Fruit fly (Drosophila melanogaster) whole organism, prepupa: ENCODE results near the gene Nelf-A.

Experiments
- CG10631 ChIP-seq: fragments of 200-800 bp; sonication (Bioruptor generic); optimal IDR thresholded peaks from 2 replicates; lab custom pipeline; 2016; ENCODE audit warnings: missing biosample characterization, missing genetic modification characterization
- CG10669 ChIP-seq: fragments of 200-800 bp; sonication (Bioruptor generic); optimal IDR thresholded peaks from 3 replicates; lab custom pipeline; 2018; ENCODE audit warnings: missing biosample characterization, mild to moderate bottlenecking, missing genetic modification characterization, moderate library complexity
- CG11902 ChIP-seq: fragments of 200-800 bp; sonication (Bioruptor generic); optimal IDR thresholded peaks from 3 replicates; lab custom pipeline; 2016; ENCODE audit warnings: missing biosample characterization, missing genetic modification characterization
- CG15336 ChIP-seq: fragments of 200-800 bp; sonication (Bioruptor generic); IDR thresholded peaks from 2 replicates; pipeline ENCODE4 v1.3.6; 2022; ENCODE audit warnings: missing biosample characterization, missing genetic modification characterization
- CG1621 ChIP-seq: fragments of 200-800 bp; sonication (Bioruptor generic); optimal IDR thresholded peaks from 3 replicates; lab custom pipeline; 2018; ENCODE audit warnings: missing biosample characterization, mild to moderate bottlenecking, missing genetic modification characterization
- CG31627 ChIP-seq: fragments of 200-800 bp; sonication (Bioruptor generic); optimal IDR thresholded peaks from 3 replicates; lab custom pipeline; 2016; ENCODE audit warnings: missing biosample characterization, missing genetic modification characterization
- CG32006 ChIP-seq: fragments of 200-800 bp; sonication (Bioruptor generic); optimal IDR thresholded peaks from 3 replicates; lab custom pipeline; 2017; ENCODE audit warnings: missing biosample characterization, mild to moderate bottlenecking, missing genetic modification characterization
- CG34406 ChIP-seq: fragments of 200-800 bp; sonication (Bioruptor generic); optimal IDR thresholded peaks from 3 replicates; lab custom pipeline; 2016; ENCODE audit warnings: missing biosample characterization, missing genetic modification characterization
- CG4318 ChIP-seq: fragments of 200-800 bp; sonication (Bioruptor generic); optimal IDR thresholded peaks from 3 replicates; lab custom pipeline; 2017; ENCODE audit warnings: missing biosample characterization, mild to moderate bottlenecking, missing genetic modification characterization
- CG6163 ChIP-seq: fragments of 200-800 bp; sonication (Bioruptor generic); IDR thresholded peaks from 3 replicates; pipeline ENCODE4 v1.3.6; 2022; ENCODE audit warnings: missing biosample characterization, missing genetic modification characterization
- CG6276 ChIP-seq: fragments of 200-800 bp; sonication (Bioruptor generic); optimal IDR thresholded peaks from 2 replicates; lab custom pipeline; 2017; ENCODE audit warnings: missing biosample characterization, mild to moderate bottlenecking, missing genetic modification characterization
- CG6808 ChIP-seq: fragments of 200-800 bp; sonication (Bioruptor generic); optimal IDR thresholded peaks from 3 replicates; lab custom pipeline; 2017; ENCODE audit warnings: missing biosample characterization, missing genetic modification characterization, mild to moderate bottlenecking, moderate library complexity, missing genetic modification reagents
- CG6854 ChIP-seq: fragments of 200-800 bp; sonication (Bioruptor generic); optimal IDR thresholded peaks from 2 replicates; lab custom pipeline; 2017; ENCODE audit warnings: missing biosample characterization, mild to moderate bottlenecking, missing genetic modification characterization
- CG7368 ChIP-seq: fragments of 200-800 bp; sonication (Bioruptor generic); optimal IDR thresholded peaks from 3 replicates; lab custom pipeline; 2016; ENCODE audit warnings: missing biosample characterization, missing genetic modification characterization
- CG8119 ChIP-seq: fragments of 200-800 bp; sonication (Bioruptor generic); IDR thresholded peaks from 3 replicates; pipeline ENCODE4 v1.3.6; 2022; ENCODE audit warnings: missing biosample characterization, missing genetic modification characterization
- CG8319 ChIP-seq: fragments of 200-800 bp; sonication (Bioruptor generic); optimal IDR thresholded peaks from 3 replicates; lab custom pipeline; 2016; ENCODE audit warnings: missing biosample characterization, missing genetic modification characterization
- CG8632 ChIP-seq: fragments of 200-800 bp; sonication (Bioruptor generic); optimal IDR thresholded peaks from 3 replicates; lab custom pipeline; 2016; ENCODE audit warnings: missing biosample characterization, missing genetic modification characterization
- CG9139 ChIP-seq: fragments of 200-800 bp; sonication (Bioruptor generic); optimal IDR thresholded peaks from 3 replicates; lab custom pipeline; 2017; ENCODE audit warnings: missing biosample characterization, mild to moderate bottlenecking, missing genetic modification characterization
- Eip75B ChIP-seq: fragments of 200-800 bp; sonication (Bioruptor generic); optimal IDR thresholded peaks from 3 replicates; lab custom pipeline; 2016; ENCODE audit warnings: missing biosample characterization, missing genetic modification characterization
- Eip78C ChIP-seq: fragments of 200-800 bp; sonication (Bioruptor generic); peaks from one replicate; lab custom pipeline; 2016; ENCODE audit warnings: missing biosample characterization, missing genetic modification characterization
- Eip93F ChIP-seq: fragments of 200-800 bp; sonication (Bioruptor generic); optimal IDR thresholded peaks from 2 replicates; lab custom pipeline; 2016; ENCODE audit warnings: missing biosample characterization, mild to moderate bottlenecking, missing genetic modification characterization
- Ets21C ChIP-seq: fragments of 200-800 bp; sonication (Bioruptor generic); optimal IDR thresholded peaks from 3 replicates; lab custom pipeline; 2016; ENCODE audit warnings: missing biosample characterization, missing genetic modification characterization
- Ets96B ChIP-seq: fragments of 200-800 bp; optimal IDR thresholded peaks from 2 replicates; lab custom pipeline; 2019; ENCODE audit warnings: missing biosample characterization, mild to moderate bottlenecking, missing genetic modification characterization, moderate library complexity
- Gug ChIP-seq: fragments of 200-800 bp; sonication (Bioruptor generic); IDR thresholded peaks from 2 replicates; pipeline ENCODE4 v1.3.6; 2022; ENCODE audit warnings: missing biosample characterization, missing genetic modification characterization
- Hr38 ChIP-seq: sonication (Bioruptor generic); optimal IDR thresholded peaks from 2 replicates; lab custom pipeline; 2016; ENCODE audit warnings: missing biosample characterization, missing genetic modification characterization
- Hr39 ChIP-seq: fragments of 200-800 bp; sonication (Bioruptor generic); optimal IDR thresholded peaks from 2 replicates; lab custom pipeline; 2016; ENCODE audit warnings: missing biosample characterization, missing genetic modification characterization
- Lpt ChIP-seq: fragments of 200-800 bp; sonication (Bioruptor generic); optimal IDR thresholded peaks from 3 replicates; lab custom pipeline; 2016; ENCODE audit warnings: missing biosample characterization, missing genetic modification characterization
- Met ChIP-seq: fragments of 200-800 bp; sonication (Bioruptor generic); optimal IDR thresholded peaks from 3 replicates; lab custom pipeline; 2016; ENCODE audit warnings: missing biosample characterization, missing genetic modification characterization
- OdsH ChIP-seq: fragments of 200-800 bp; sonication (Bioruptor generic); optimal IDR thresholded peaks from 3 replicates; lab custom pipeline; 2016; ENCODE audit warnings: missing biosample characterization, missing genetic modification characterization
- Sox102F ChIP-seq: fragments of 200-800 bp; sonication (Bioruptor generic); optimal IDR thresholded peaks from 2 replicates; lab custom pipeline; 2016; ENCODE audit warnings: missing biosample characterization, mild to moderate bottlenecking, missing genetic modification characterization
- Sox14 ChIP-seq: fragments of 200-800 bp; sonication (Bioruptor generic); optimal IDR thresholded peaks from 3 replicates; lab custom pipeline; 2016; ENCODE audit warnings: missing biosample characterization, missing genetic modification characterization
- Sox15 ChIP-seq: fragments of 200-800 bp; sonication (Bioruptor generic); optimal IDR thresholded peaks from 3 replicates; lab custom pipeline; 2016; ENCODE audit warnings: missing biosample characterization, missing genetic modification characterization
- achi ChIP-seq: fragments of 200-800 bp; sonication (Bioruptor generic); optimal IDR thresholded peaks from 3 replicates; lab custom pipeline; 2016; ENCODE audit warnings: missing biosample characterization, missing genetic modification characterization
- acj6 ChIP-seq: fragments of 200-800 bp; sonication (Bioruptor generic); optimal IDR thresholded peaks from 3 replicates; lab custom pipeline; 2016; ENCODE audit warnings: missing biosample characterization, missing genetic modification characterization
- cyc ChIP-seq: fragments of 200-800 bp; sonication (Bioruptor generic); optimal IDR thresholded peaks from 3 replicates; lab custom pipeline; 2016; ENCODE audit warnings: missing biosample characterization, missing genetic modification characterization
- dac ChIP-seq: fragments of 200-800 bp; sonication (Bioruptor generic); optimal IDR thresholded peaks from 2 replicates; lab custom pipeline; 2017; ENCODE audit warnings: missing biosample characterization, mild to moderate bottlenecking, missing genetic modification characterization
- dsx ChIP-seq: fragments of 200-800 bp; optimal IDR thresholded peaks from 3 replicates; lab custom pipeline; 2019; ENCODE audit warnings: missing biosample characterization, mild to moderate bottlenecking, missing genetic modification characterization, moderate library complexity; ENCODE audit not compliant: poor library complexity, severe bottlenecking
- eg ChIP-seq: fragments of 200-800 bp; sonication (Bioruptor generic); IDR thresholded peaks from 3 replicates; pipeline ENCODE4 v1.3.6; 2022; ENCODE audit warnings: missing biosample characterization, missing genetic modification characterization
- esn ChIP-seq: fragments of 200-800 bp; sonication (Bioruptor generic); optimal IDR thresholded peaks from 2 replicates; lab custom pipeline; 2016; ENCODE audit warnings: missing biosample characterization, mild to moderate bottlenecking, missing genetic modification characterization, moderate library complexity
- fd59A ChIP-seq: fragments of 200-800 bp; sonication (Bioruptor generic); optimal IDR thresholded peaks from 2 replicates; lab custom pipeline; 2017; ENCODE audit warnings: missing biosample characterization, mild to moderate bottlenecking, missing genetic modification characterization, missing genetic modification reagents
- fd85E ChIP-seq: fragments of 200-800 bp; sonication (Bioruptor generic); optimal IDR thresholded peaks from 3 replicates; lab custom pipeline; 2016; ENCODE audit warnings: missing biosample characterization, missing genetic modification characterization
- fkh ChIP-seq: fragments of 200-800 bp; sonication (Bioruptor generic); optimal IDR thresholded peaks from 3 replicates; lab custom pipeline; 2017; ENCODE audit warnings: missing biosample characterization, mild to moderate bottlenecking, missing genetic modification characterization, moderate library complexity
- lz ChIP-seq: fragments of 200-800 bp; sonication (Bioruptor generic); optimal IDR thresholded peaks from 3 replicates; lab custom pipeline; 2016; ENCODE audit warnings: missing biosample characterization, missing genetic modification characterization
- net ChIP-seq: fragments of 200-800 bp; sonication (Bioruptor generic); optimal IDR thresholded peaks from 3 replicates; lab custom pipeline; 2016; ENCODE audit warnings: missing biosample characterization, missing genetic modification characterization
- pdm3 ChIP-seq: fragments of 200-800 bp; sonication (Bioruptor generic); optimal IDR thresholded peaks from 3 replicates; lab custom pipeline; 2016; ENCODE audit warnings: missing biosample characterization, missing genetic modification characterization
- salr ChIP-seq, 2 experiments: fragments of 200-800 bp; sonication (Bioruptor generic); optimal IDR thresholded peaks; 3 replicates each; lab custom pipeline; 2016 to 2018; ENCODE audit warnings: missing biosample characterization in 2 of 2, missing genetic modification characterization in 2 of 2, mild to moderate bottlenecking in 1 of 2
- spab ChIP-seq: fragments of 200-800 bp; sonication (Bioruptor generic); optimal IDR thresholded peaks from 2 replicates; lab custom pipeline; 2017; ENCODE audit warnings: missing biosample characterization, mild to moderate bottlenecking, missing genetic modification characterization, missing genetic modification reagents
- ss ChIP-seq, 2 experiments: fragments of 200-800 bp; sonication (Bioruptor generic); optimal IDR thresholded peaks; 2 replicates in 1 of 2; 3 replicates in 1 of 2; lab custom pipeline; 2017 to 2018; ENCODE audit warnings: mild to moderate bottlenecking in 2 of 2, missing biosample characterization in 2 of 2, missing genetic modification characterization in 2 of 2, moderate library complexity in 1 of 2
- svp ChIP-seq: fragments of 200-800 bp; sonication (Bioruptor generic); peaks from one replicate; lab custom pipeline; 2016; ENCODE audit warnings: missing biosample characterization, missing genetic modification characterization
- topi ChIP-seq: fragments of 200-800 bp; sonication (Bioruptor generic); optimal IDR thresholded peaks from 3 replicates; lab custom pipeline; 2016; ENCODE audit warnings: missing biosample characterization, missing genetic modification characterization
- vri ChIP-seq: fragments of 200-800 bp; sonication (Bioruptor generic); optimal IDR thresholded peaks from 3 replicates; lab custom pipeline; 2016; ENCODE audit warnings: missing biosample characterization, mild to moderate bottlenecking, missing genetic modification characterization

Gene Nelf-A

DNA sequence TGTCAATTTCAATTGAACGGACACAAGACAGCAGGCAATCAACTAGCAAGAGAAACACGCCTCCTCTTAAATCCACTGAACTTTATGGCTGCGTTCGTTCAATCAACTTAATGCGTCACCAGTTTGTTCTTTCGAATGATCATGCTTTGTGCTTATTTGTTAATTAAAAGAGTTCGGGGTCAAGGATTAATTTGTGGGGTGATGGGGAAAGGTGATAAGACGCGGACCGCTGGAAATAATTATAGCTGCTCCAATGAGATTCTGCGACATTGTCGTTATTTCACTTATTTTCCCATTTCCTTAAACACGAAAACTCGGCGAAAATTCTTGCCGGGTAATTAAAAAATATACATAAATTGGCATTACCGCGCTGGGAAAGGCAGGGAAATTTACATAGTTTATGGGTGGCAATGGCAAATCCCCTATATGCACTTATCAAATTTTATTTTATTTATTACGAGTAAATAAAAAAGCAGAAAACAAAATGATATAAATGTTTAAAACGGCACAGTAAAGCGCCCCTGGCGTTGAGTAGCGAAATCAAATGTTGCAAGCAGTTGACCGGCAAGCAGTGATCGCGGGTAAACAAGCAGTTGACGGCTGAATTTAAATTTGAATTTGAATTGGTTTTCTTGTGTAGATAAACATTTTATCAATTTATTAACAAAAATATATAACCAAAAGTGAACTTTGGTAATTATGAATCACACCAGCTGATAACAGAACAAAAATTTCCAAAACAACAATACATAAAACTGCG, 39.0 kb upstream of the Nelf-A start:
- TF ChIP-seq dac (GFP tag; lab: Kevin White, UChicago) (peak; percentile 56), esn (GFP tag; lab: Kevin White, UChicago) (peak; percentile 56), CG8119 (GFP tag; lab: Robert Waterston, UW) (no peak), Ets21C (GFP tag; lab: Kevin White, UChicago) (no peak), Eip75B (peak; percentile 28), fkh (GFP tag; lab: Kevin White, UChicago) (peak; percentile 82), Hr38 (no peak), CG8632 (no peak), achi (GFP tag; lab: Kevin White, UChicago) (no peak), CG6854 (GFP tag; lab: Kevin White, UChicago) (no peak), fd59A (peak; percentile 6), Eip78C (GFP tag; lab: Kevin White, UChicago) (peak; percentile 67), spab (GFP tag; lab: Kevin White, UChicago) (no peak), CG7368 (GFP tag; lab: Kevin White, UChicago) (no peak), CG6808 (GFP tag; lab: Kevin White, UChicago) (peak; percentile 8), Hr39 (GFP tag; lab: Kevin White, UChicago) (peak; percentile 54), CG9139 (GFP tag; lab: Kevin White, UChicago) (no peak), Ets96B (tag; lab: Kevin White, UChicago) (peak; percentile 10), Eip93F (GFP tag; lab: Kevin White, UChicago) (no peak), CG34406 (peak; percentile 6), CG6276 (no peak), Gug (GFP tag; lab: Robert Waterston, UW) (no peak), CG10669 (GFP tag; lab: Kevin White, UChicago) (peak; percentile 12), CG11902 (GFP tag; lab: Kevin White, UChicago) (no peak), pdm3 (peak; percentile 57), CG6163 (GFP tag; lab: Robert Waterston, UW) (no peak; the same call in 2 of the 3 replicates), eg (GFP tag; lab: Robert Waterston, UW) (no peak), CG4318 (GFP tag; lab: Kevin White, UChicago) (no peak), svp (GFP tag; lab: Kevin White, UChicago) (peak; percentile 80), OdsH (GFP tag; lab: Kevin White, UChicago) (peak; percentile 55), Sox15 (no peak), acj6 (peak; percentile 15), Met (peak; percentile 57), cyc (peak; percentile 65), ss (GFP tag; optimal IDR thresholded peaks at IDR 0.05; lab: Kevin White, UChicago) (no peak), CG10631 (GFP tag; lab: Kevin White, UChicago) (no peak), lz (GFP tag; lab: Kevin White, UChicago) (peak; percentile 50), CG8319 (peak; percentile 16), vri (peak; percentile 10), CG15336 (GFP tag; lab: Robert Waterston, UW) (no peak), CG1621 (tag; lab: Kevin White, UChicago) (peak; percentile 19), fd85E (GFP tag; lab: Kevin White, UChicago) (no peak), Sox102F (GFP tag; lab: Kevin White, UChicago) (no peak), Lpt (GFP tag; lab: Kevin White, UChicago) (no peak), CG32006 (GFP tag; lab: Kevin White, UChicago) (peak; percentile 36), Sox14 (GFP tag; lab: Kevin White, UChicago) (peak; percentile 56), dsx (GFP tag; lab: Kevin White, UChicago) (peak; percentile 16), net (GFP tag; lab: Kevin White, UChicago) (no peak), topi (GFP tag; lab: Kevin White, UChicago) (peak; percentile 50), salr (GFP tag; optimal IDR thresholded peaks at IDR 0.05; lab: Kevin White, UChicago) (peak in 1 of 2 experiments; percentile 34), CG31627 (GFP tag; lab: Kevin White, UChicago) (peak; percentile 60)
